Fruit fly (Drosophila melanogaster): ENCODE measurements around the gene SA1.

- TF ChIP-seq Sox102F (GFP tag; optimal IDR thresholded peaks at IDR 0.05) = no peak
- TF ChIP-seq ss (GFP tag; optimal IDR thresholded peaks at IDR 0.05) = no peak
- TF ChIP-seq dsx (GFP tag; optimal IDR thresholded peaks at IDR 0.05; ENCODE audit: poor library complexity, severe bottlenecking) = no peak
- TF ChIP-seq CG11762 (GFP tag; optimal IDR thresholded peaks at IDR 0.05; ENCODE audit: insufficient read depth) = no peak
- TF ChIP-seq fkh (GFP tag; optimal IDR thresholded peaks at IDR 0.05) = no peak
- no peak for TF ChIP-seq cyc (GFP tag; optimal IDR thresholded peaks at IDR 0.05)
- no peak for TF ChIP-seq Smox (GFP tag; optimal IDR thresholded peaks at IDR 0.05)
- TF ChIP-seq Hr39 (GFP tag; optimal IDR thresholded peaks at IDR 0.05) = no peak
- no peak for TF ChIP-seq CG8119 (GFP tag; IDR thresholded peaks at IDR 0.05)
- TF ChIP-seq CG34406 (GFP tag; optimal IDR thresholded peaks at IDR 0.05) = no peak
- no peak for TF ChIP-seq Eip75B (GFP tag; optimal IDR thresholded peaks at IDR 0.05)
- no peak for TF ChIP-seq CG16779 (tag; optimal IDR thresholded peaks at IDR 0.05)
Measured at dm6 chr2L:6960165-6960564, 9.9 kb downstream of the SA1 start, which contains the start of the genes Atac1 and Hmgcl.
